Fruit fly (Drosophila melanogaster) Kc167 (cell line): Measurements from ENCODE around the gene sky.

Source experiments
- Myc ChIP-seq: fragments of >200 bp; optimal IDR thresholded peaks from 2 replicates; lab custom pipeline; 2017; ENCODE audit warnings: missing external identifiers
- Sin3A ChIP-seq: fragments of >200 bp; optimal IDR thresholded peaks from 2 replicates; lab custom pipeline; 2018; ENCODE audit warnings: missing external identifiers
- h ChIP-seq: fragments of >200 bp; optimal IDR thresholded peaks from 3 replicates; lab custom pipeline; 2018; ENCODE audit warnings: missing external identifiers
- psq ChIP-seq: fragments of >200 bp; optimal IDR thresholded peaks from 2 replicates; lab custom pipeline; 2017; ENCODE audit warnings: missing external identifiers

DNA sequence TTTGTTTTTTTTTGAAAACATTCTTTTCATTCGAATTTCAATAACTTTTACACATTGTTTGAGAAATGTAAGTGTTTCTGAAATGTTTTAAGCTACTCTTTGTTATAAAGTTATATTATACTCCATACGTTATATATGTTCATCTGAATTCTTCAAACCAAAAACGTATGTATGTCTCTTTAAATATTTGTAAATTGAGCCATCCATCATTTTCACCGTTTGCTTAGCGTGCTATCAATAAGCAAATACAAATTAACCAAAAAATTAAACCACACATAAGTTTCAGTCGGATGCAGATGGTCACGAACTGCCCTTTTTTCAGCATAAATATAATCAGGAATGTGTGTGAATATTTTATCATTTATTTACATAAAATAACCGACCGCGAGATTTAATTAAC, 15.9 kb upstream of the sky start:
- TF ChIP-seq Sin3A (lab: Kevin White, UChicago) (no peak), h (lab: Kevin White, UChicago) (no peak), psq (no peak), Myc (no peak)
